Fruit fly (Drosophila melanogaster) whole organism, wandering third instar larva: ENCODE measurements around the gene Slu7.

Experiments
- CG32264 ChIP-seq: fragments of 200-800 bp; sonication (Bioruptor generic); optimal IDR thresholded peaks from 2 replicates; lab custom pipeline; 2016; ENCODE audit warnings: missing biosample characterization, missing genetic modification characterization
- CG9705 ChIP-seq: fragments of 200-800 bp; sonication (Bioruptor generic); optimal IDR thresholded peaks from 2 replicates; lab custom pipeline; 2018; ENCODE audit warnings: missing biosample characterization, mild to moderate bottlenecking, missing genetic modification characterization
- Hr78 ChIP-seq: fragments of >200 bp; optimal IDR thresholded peaks from 2 replicates; lab custom pipeline; 2017; ENCODE audit warnings: missing biosample characterization, missing genetic modification characterization
- Myc ChIP-seq: fragments of >200 bp; optimal IDR thresholded peaks from 2 replicates; lab custom pipeline; 2017
- br ChIP-seq: fragments of 200-800 bp; sonication (Bioruptor generic); optimal IDR thresholded peaks from 2 replicates; lab custom pipeline; 2016; ENCODE audit warnings: missing biosample characterization, missing genetic modification characterization
- dl ChIP-seq, 2 experiments: fragments of 175-275, 200-275 bp in 1 of 2; fragments of 200-275 bp in 1 of 2; sonication (Bioruptor generic); optimal IDR thresholded peaks; lab custom pipeline; 2018; ENCODE audit warnings: mild to moderate bottlenecking in 2 of 2, missing biosample characterization in 2 of 2, missing genetic modification characterization in 2 of 2, moderate library complexity in 2 of 2; ENCODE audit not compliant: partially characterized antibody in 2 of 2, insufficient read depth in 1 of 2
- ey ChIP-seq: fragments of 200-800 bp; sonication (Bioruptor generic); optimal IDR thresholded peaks from 2 replicates; lab custom pipeline; 2016; ENCODE audit warnings: missing biosample characterization, missing genetic modification characterization
- foxo ChIP-seq, 2 experiments: fragments of 200-800 bp; sonication (Bioruptor generic); optimal IDR thresholded peaks; 2 replicates in 1 of 2; 3 replicates in 1 of 2; lab custom pipeline; 2016 to 2017; ENCODE audit warnings: missing biosample characterization in 2 of 2, missing genetic modification characterization in 2 of 2
- fru ChIP-seq: fragments of 200-800 bp; sonication (Bioruptor generic); optimal IDR thresholded peaks from 3 replicates; lab custom pipeline; 2016; ENCODE audit warnings: missing biosample characterization, mild to moderate bottlenecking, missing genetic modification characterization
- rgr ChIP-seq: fragments of 200-800 bp; sonication (Bioruptor generic); optimal IDR thresholded peaks from 3 replicates; lab custom pipeline; 2016; ENCODE audit warnings: missing biosample characterization, mild to moderate bottlenecking, missing genetic modification characterization
- usp ChIP-seq: fragments of >200 bp; optimal IDR thresholded peaks from 2 replicates; lab custom pipeline; 2017; ENCODE audit warnings: missing biosample characterization, missing genetic modification characterization

dm6 chr3R:29077572-29077971 is 38.7 kb upstream of the Slu7 start:
- TF ChIP-seq Myc (lab: Kevin White, UChicago) (no peak), br (GFP tag; lab: Kevin White, UChicago) (no peak), CG32264 (GFP tag; lab: Kevin White, UChicago) (no peak), usp (GFP tag; lab: Kevin White, UChicago) (no peak), foxo (GFP tag; optimal IDR thresholded peaks at IDR 0.05; lab: Kevin White, UChicago) (no peak), dl (GFP tag; optimal IDR thresholded peaks at IDR 0.05; lab: Kevin White, UChicago; ENCODE audit: insufficient read depth in 1 of 2, partially characterized antibody in 2 of 2) (no peak), rgr (GFP tag; lab: Kevin White, UChicago) (no peak), ey (GFP tag; lab: Kevin White, UChicago) (no peak), fru (GFP tag; lab: Kevin White, UChicago) (no peak), CG9705 (GFP tag; lab: Kevin White, UChicago) (no peak), Hr78 (GFP tag; lab: Kevin White, UChicago) (no peak)
